ENCODE assay signal across 2 fruit fly cellular contexts in genomic region chr3R:18738086-18738485, dm6.
TF ChIP-seq lines count a peak whose summit lies in the region.

No protein-coding gene starts in this region.

- TF ChIP-seq CTCF in S2 (optimal IDR thresholded peaks at IDR 0.05; lab: Kevin White, UChicago) = peak; percentile 4 to 28
- no peak for TF ChIP-seq CTCF in whole organism, embryonic (GFP tag; optimal IDR thresholded peaks at IDR 0.05; lab: Kevin White, UChicago)

TF ChIP-seq in whole organism, embryonic, 481 proteins besides CTCF, POLR2A, EP300 and RAD21 (continues in another document):
- TF ChIP-seq fu2 (GFP tag; optimal IDR thresholded peaks at IDR 0.05; lab: Kevin White, UChicago) (no peak), Dll (GFP tag; IDR thresholded peaks at IDR 0.05; lab: Robert Waterston, UW; ENCODE audit: partially characterized antibody) (peak; percentile 15; the same call in 1 of the 4 replicates), CG2129 (GFP tag; IDR thresholded peaks at IDR 0.05; lab: Robert Waterston, UW; ENCODE audit: partially characterized antibody) (0 out of 2 replicates have a peak, but pooled peaks have one; percentile 28), her (GFP tag; optimal IDR thresholded peaks at IDR 0.05; lab: Kevin White, UChicago) (no peak), Scr (GFP tag; IDR thresholded peaks at IDR 0.05; lab: Robert Waterston, UW; ENCODE audit: partially characterized antibody) (peak; percentile 52), Sry-δ (GFP tag; optimal IDR thresholded peaks at IDR 0.05; lab: Kevin White, UChicago) (peak; percentile 72), CrebB (tag; optimal IDR thresholded peaks at IDR 0.05; lab: Kevin White, UChicago) (no peak), CG6654 (GFP tag; optimal IDR thresholded peaks at IDR 0.05; lab: Kevin White, UChicago) (no peak), CG13775 (GFP tag; optimal IDR thresholded peaks at IDR 0.05; lab: Kevin White, UChicago) (no peak), CG30020 (tag; optimal IDR thresholded peaks at IDR 0.05; lab: Kevin White, UChicago) (no peak), bigmax (GFP tag; optimal IDR thresholded peaks at IDR 0.05; lab: Kevin White, UChicago) (no peak), D19A (tag; optimal IDR thresholded peaks at IDR 0.05; lab: Kevin White, UChicago) (no peak), corto (GFP tag; optimal IDR thresholded peaks at IDR 0.05; lab: Kevin White, UChicago) (no peak), Nf-YC (tag; optimal IDR thresholded peaks at IDR 0.05; lab: Kevin White, UChicago) (no peak), CG15696 (tag; optimal IDR thresholded peaks at IDR 0.05; lab: Kevin White, UChicago) (peak; percentile 22), stwl (tag; optimal IDR thresholded peaks at IDR 0.05; lab: Kevin White, UChicago) (peak; percentile 68), gfzf (GFP tag; optimal IDR thresholded peaks at IDR 0.05; lab: Kevin White, UChicago) (peak; percentile 20), grn (GFP tag; optimal IDR thresholded peaks at IDR 0.05; lab: Kevin White, UChicago) (peak; percentile 32), YL-1 (GFP tag; optimal IDR thresholded peaks at IDR 0.05; lab: Kevin White, UChicago) (no peak), CG6689 (GFP tag; IDR thresholded peaks at IDR 0.05; lab: Robert Waterston, UW) (peak; percentile 41; the same call in 1 of the 2 replicates), amos (GFP tag; IDR thresholded peaks at IDR 0.05; lab: Robert Waterston, UW; ENCODE audit: partially characterized antibody) (peak; percentile 46), dm (GFP tag; optimal IDR thresholded peaks at IDR 0.05; lab: Kevin White, UChicago) (peak; percentile 8), CG3995 (GFP tag; optimal IDR thresholded peaks at IDR 0.05; lab: Kevin White, UChicago) (peak; percentile 21), CG16813 (GFP tag; IDR thresholded peaks at IDR 0.05; lab: Robert Waterston, UW; ENCODE audit: partially characterized antibody) (no peak), inv (GFP tag; IDR thresholded peaks at IDR 0.05; lab: Robert Waterston, UW; ENCODE audit: partially characterized antibody) (peak; percentile 19; the same call in 1 of the 2 replicates), Antp (GFP tag; optimal IDR thresholded peaks at IDR 0.05; lab: Kevin White, UChicago) (peak; percentile 13), dmrt11E (tag; optimal IDR thresholded peaks at IDR 0.05; lab: Kevin White, UChicago) (no peak), prd (optimal IDR thresholded peaks at IDR 0.05; lab: Kevin White, UChicago) (no peak), prd (GFP tag; IDR thresholded peaks at IDR 0.05; lab: Robert Waterston, UW) (peak; percentile 51; the same call in 2 of the 3 replicates), CG14860 (GFP tag; IDR thresholded peaks at IDR 0.05; lab: Robert Waterston, UW; ENCODE audit: partially characterized antibody) (0 out of 3 replicates have a peak, but pooled peaks have one; percentile 39), Jarid2 (GFP tag; optimal IDR thresholded peaks at IDR 0.05; lab: Kevin White, UChicago) (no peak), CG17802 (tag; optimal IDR thresholded peaks at IDR 0.05; lab: Kevin White, UChicago) (no peak), CG9932 (GFP tag; IDR thresholded peaks at IDR 0.05; lab: Robert Waterston, UW) (peak; percentile 34; the same call in 1 of the 2 replicates), pita (GFP tag; optimal IDR thresholded peaks at IDR 0.05; lab: Kevin White, UChicago) (peak; percentile 21), ewg (GFP tag; optimal IDR thresholded peaks at IDR 0.05; lab: Kevin White, UChicago) (no peak), Neu2 (GFP tag; optimal IDR thresholded peaks at IDR 0.05; lab: Kevin White, UChicago; ENCODE audit: borderline replicate concordance) (peak; percentile 92), Atf3 (GFP tag; optimal IDR thresholded peaks at IDR 0.05; lab: Kevin White, UChicago) (peak; percentile 24), h (optimal IDR thresholded peaks at IDR 0.05; lab: Kevin White, UChicago) (no peak), row (GFP tag; IDR thresholded peaks at IDR 0.05; lab: Robert Waterston, UW) (peak; percentile 53), phol (tag; optimal IDR thresholded peaks at IDR 0.05; lab: Kevin White, UChicago) (peak; percentile 35), Dfd (GFP tag; optimal IDR thresholded peaks at IDR 0.05; lab: Kevin White, UChicago) (no peak), CG32532 (GFP tag; IDR thresholded peaks at IDR 0.05; lab: Robert Waterston, UW) (no peak), H15 (GFP tag; IDR thresholded peaks at IDR 0.05; lab: Robert Waterston, UW) (peak; percentile 34; the same call in 1 of the 3 replicates), ems (GFP tag; optimal IDR thresholded peaks at IDR 0.05; lab: Kevin White, UChicago) (no peak), cad (GFP tag; optimal IDR thresholded peaks at IDR 0.05; lab: Kevin White, UChicago) (no peak), oc (tag; optimal IDR thresholded peaks at IDR 0.05; lab: Kevin White, UChicago) (no peak), cas (GFP tag; IDR thresholded peaks at IDR 0.05; lab: Robert Waterston, UW) (no peak), CG6813 (GFP tag; optimal IDR thresholded peaks at IDR 0.05; lab: Kevin White, UChicago) (no peak), Ets65A (GFP tag; lab: Kevin White, UChicago) (peak; percentile 88), zen (tag; optimal IDR thresholded peaks at IDR 0.05; lab: Kevin White, UChicago) (peak; percentile 45), CG31365 (tag; optimal IDR thresholded peaks at IDR 0.05; lab: Kevin White, UChicago) (no peak), CG4404 (GFP tag; IDR thresholded peaks at IDR 0.05; lab: Robert Waterston, UW) (peak; percentile 28; the same call in 1 of the 2 replicates), CG1832 (GFP tag; optimal IDR thresholded peaks at IDR 0.05; lab: Kevin White, UChicago) (no peak), B-H1 (GFP tag; IDR thresholded peaks at IDR 0.05; lab: Robert Waterston, UW) (no peak), Atf6 (GFP tag; IDR thresholded peaks at IDR 0.05; lab: Robert Waterston, UW) (0 out of 2 replicates have a peak, but pooled peaks have one; percentile 15), slp2 (GFP tag; optimal IDR thresholded peaks at IDR 0.05; lab: Kevin White, UChicago) (no peak), pfk (GFP tag; optimal IDR thresholded peaks at IDR 0.05; lab: Kevin White, UChicago) (no peak), CG6175 (GFP tag; IDR thresholded peaks at IDR 0.05; lab: Robert Waterston, UW) (no peak), bbx (GFP tag; IDR thresholded peaks at IDR 0.05; lab: Robert Waterston, UW; ENCODE audit: partially characterized antibody) (no peak), CG2120 (GFP tag; optimal IDR thresholded peaks at IDR 0.05; lab: Kevin White, UChicago) (no peak), CG15601 (tag; optimal IDR thresholded peaks at IDR 0.05; lab: Kevin White, UChicago) (no peak), CG11456 (GFP tag; IDR thresholded peaks at IDR 0.05; lab: Robert Waterston, UW) (peak; percentile 53; the same call in 1 of the 3 replicates), Kr (GFP tag; optimal IDR thresholded peaks at IDR 0.05; lab: Kevin White, UChicago) (no peak), gcm2 (GFP tag; optimal IDR thresholded peaks at IDR 0.05; lab: Kevin White, UChicago) (no peak), Dad (GFP tag; optimal IDR thresholded peaks at IDR 0.05; lab: Kevin White, UChicago) (no peak), CG16863 (GFP tag; optimal IDR thresholded peaks at IDR 0.05; lab: Kevin White, UChicago) (no peak), CG13624 (GFP tag; optimal IDR thresholded peaks at IDR 0.05; lab: Kevin White, UChicago) (peak; percentile 6), nmo (GFP tag; optimal IDR thresholded peaks at IDR 0.05; lab: Kevin White, UChicago) (peak; percentile 7), CG2199 (GFP tag; IDR thresholded peaks at IDR 0.05; lab: Robert Waterston, UW) (0 out of 3 replicates have a peak, but pooled peaks have one; percentile 27), sens (GFP tag; lab: Kevin White, UChicago) (peak; percentile 74), pan (optimal IDR thresholded peaks at IDR 0.05; lab: Kevin White, UChicago) (no peak), pan (GFP tag; optimal IDR thresholded peaks at IDR 0.05 in 1 of 2, IDR thresholded peaks at IDR 0.05 in 1 of 2) (peak in 1 of 2 experiments; percentile 6), CG8290 (GFP tag; optimal IDR thresholded peaks at IDR 0.05; lab: Kevin White, UChicago) (no peak), CG8290 (tag; optimal IDR thresholded peaks at IDR 0.05; lab: Kevin White, UChicago) (peak in 1 of 2 experiments; percentile 69), schlank (tag; optimal IDR thresholded peaks at IDR 0.05; lab: Kevin White, UChicago) (no peak), Sin3A (optimal IDR thresholded peaks at IDR 0.05; lab: Kevin White, UChicago) (no peak), HmgZ (tag; optimal IDR thresholded peaks at IDR 0.05; lab: Kevin White, UChicago) (no peak), NC2β (GFP tag; optimal IDR thresholded peaks at IDR 0.05; lab: Kevin White, UChicago) (no peak), Med (GFP tag; lab: Kevin White, UChicago) (peak; percentile 58), CG14441 (GFP tag; IDR thresholded peaks at IDR 0.05; lab: Robert Waterston, UW) (peak; percentile 17; the same call in 1 of the 2 replicates), jigr1 (GFP tag; IDR thresholded peaks at IDR 0.05; lab: Robert Waterston, UW) (no peak), odd (GFP tag; optimal IDR thresholded peaks at IDR 0.05; lab: Kevin White, UChicago) (no peak), CG4282 (GFP tag; optimal IDR thresholded peaks at IDR 0.05; lab: Kevin White, UChicago) (no peak), Gug (GFP tag; IDR thresholded peaks at IDR 0.05; lab: Robert Waterston, UW) (peak; percentile 45; the same call in 1 of the 4 replicates), Pdp1 (GFP tag; optimal IDR thresholded peaks at IDR 0.05; lab: Kevin White, UChicago) (peak in 1 of 2 experiments; percentile 40), luna (GFP tag; optimal IDR thresholded peaks at IDR 0.05; lab: Kevin White, UChicago) (no peak), sisA (GFP tag; IDR thresholded peaks at IDR 0.05; lab: Robert Waterston, UW) (no peak), CG8765 (GFP tag; IDR thresholded peaks at IDR 0.05; lab: Robert Waterston, UW) (peak; percentile 10; the same call in 1 of the 2 replicates)
